Worm (Caenorhabditis elegans) whole organism, early embryonic: ENCODE data around the gene glna-1.

Experiments used
- F13C5.2 ChIP-seq: sonication (generic microtip); optimal IDR thresholded peaks from 2 replicates; lab custom pipeline; 2017; ENCODE audit warnings: mild to moderate bottlenecking, missing genetic modification characterization, inconsistent platforms, missing compliant biosample characterization
- pes-1 ChIP-seq: fragments of 200-800 bp; sonication (Bioruptor generic); IDR thresholded peaks from 2 replicates; pipeline ENCODE4 v1.3.6; 2022; ENCODE audit warnings: missing genetic modification reagents, missing genetic modification characterization, missing compliant biosample characterization
- scrt-1 ChIP-seq: fragments of 200-800 bp; sonication (Bioruptor generic); IDR thresholded peaks from 2 replicates; pipeline ENCODE4 v1.3.6; 2022; ENCODE audit warnings: missing genetic modification characterization, missing compliant biosample characterization

DNA sequence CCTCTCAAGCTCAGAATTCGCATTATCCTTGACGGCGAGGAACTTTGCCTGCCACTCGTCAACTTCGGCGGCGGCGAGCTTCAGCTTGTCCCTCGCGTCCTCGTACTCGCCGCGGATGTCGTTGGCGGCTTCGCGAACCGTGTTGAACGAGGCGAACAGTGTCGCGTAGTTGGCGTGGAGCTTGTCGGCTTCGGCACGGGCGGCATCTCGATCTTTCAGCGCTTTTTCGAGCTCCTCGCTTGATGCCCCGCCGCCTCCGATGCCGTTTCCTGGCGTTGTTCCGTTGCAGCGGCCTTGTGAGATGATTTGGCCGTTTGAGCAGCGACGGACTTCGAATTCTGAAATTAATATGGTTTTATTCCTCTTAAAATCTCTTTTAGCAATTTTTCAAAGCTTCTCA lies 19.9 kb upstream of the glna-1 start:
- TF ChIP-seq F13C5.2 (no peak), pes-1 (GFP tag; lab: Robert Waterston, UW) (no peak), scrt-1 (no peak)
